Worm (Caenorhabditis elegans) whole organism, young adult: ENCODE measurements around the gene snpc-1.3.

Experiments
- C17E4.6 ChIP-seq: fragments of 200-800 bp; sonication (Bioruptor generic); IDR thresholded peaks from 2 replicates; pipeline ENCODE4 v1.3.6; 2022; ENCODE audit warnings: missing genetic modification reagents, missing genetic modification characterization, missing compliant biosample characterization
- F22D6.2 ChIP-seq: sonication (generic microtip); optimal IDR thresholded peaks from 2 replicates; lab custom pipeline; 2016; ENCODE audit warnings: mild to moderate bottlenecking, missing genetic modification characterization, missing compliant biosample characterization
- F37B4.10 ChIP-seq: fragments of 200-800 bp; sonication (Bioruptor generic); IDR thresholded peaks from 2 replicates; pipeline ENCODE4 v1.3.6; 2022; ENCODE audit warnings: missing genetic modification characterization, missing compliant biosample characterization
- K12H6.12 ChIP-seq: fragments of 200-800 bp; sonication (Bioruptor generic); optimal IDR thresholded peaks from 2 replicates; lab custom pipeline; 2018; ENCODE audit warnings: mild to moderate bottlenecking, missing genetic modification characterization, missing compliant biosample characterization
- akir-1 ChIP-seq: fragments of 200-800 bp; sonication (Bioruptor generic); optimal IDR thresholded peaks from 2 replicates; lab custom pipeline; 2018; ENCODE audit warnings: mild to moderate bottlenecking, missing genetic modification characterization, moderate library complexity, missing compliant biosample characterization
- ama-1 ChIP-seq, 3 experiments: fragments of 150-350 bp in 1 of 3; sonication (generic microtip) in 2 of 3; optimal IDR thresholded peaks; 2 replicates each; lab custom pipeline; 2014 to 2018; ENCODE audit warnings: missing biosample characterization in 2 of 3, missing genetic modification characterization in 2 of 3, missing genetic modification reagents in 2 of 3
- aptf-2 ChIP-seq: fragments of 200-800 bp; sonication (Bioruptor generic); conservative IDR thresholded peaks from 2 replicates; pipeline ENCODE4 v1.3.6; 2022; ENCODE audit warnings: missing genetic modification reagents, missing genetic modification characterization, missing compliant biosample characterization
- atf-7 ChIP-seq: sonication (generic microtip); optimal IDR thresholded peaks from 2 replicates; lab custom pipeline; 2017; ENCODE audit warnings: mild to moderate bottlenecking, missing genetic modification characterization, missing compliant biosample characterization
- attf-3 ChIP-seq: fragments of 200-800 bp; sonication (Bioruptor generic); conservative IDR thresholded peaks from 2 replicates; pipeline ENCODE4 v1.3.6; 2022; ENCODE audit warnings: missing genetic modification reagents, missing genetic modification characterization, missing compliant biosample characterization
- bed-2 ChIP-seq: fragments of 200-800 bp; sonication (Bioruptor generic); IDR thresholded peaks from 2 replicates; pipeline ENCODE4 v1.3.6; 2022; ENCODE audit warnings: missing genetic modification reagents, missing genetic modification characterization, missing compliant biosample characterization
- cebp-2 ChIP-seq: fragments of 200-800 bp; sonication (Bioruptor generic); IDR thresholded peaks from 2 replicates; pipeline ENCODE4 v1.3.6; 2022; ENCODE audit warnings: missing genetic modification characterization, missing compliant biosample characterization
- ceh-100 ChIP-seq: fragments of 200-800 bp; sonication (Bioruptor generic); IDR thresholded peaks from 2 replicates; pipeline ENCODE4 v1.3.6; 2022; ENCODE audit warnings: missing genetic modification reagents, missing genetic modification characterization, missing compliant biosample characterization
- chd-7 ChIP-seq: sonication (generic microtip); optimal IDR thresholded peaks from 2 replicates; lab custom pipeline; 2016; ENCODE audit warnings: mild to moderate bottlenecking, missing genetic modification characterization, moderate library complexity, missing compliant biosample characterization
- dpl-1 ChIP-seq: fragments of 150-350 bp; optimal IDR thresholded peaks from 2 replicates; lab custom pipeline; 2014; ENCODE audit warnings: missing biosample characterization, missing genetic modification reagents, missing genetic modification characterization
- efl-1 ChIP-seq: fragments of 150-350 bp; optimal IDR thresholded peaks from 2 replicates; lab custom pipeline; 2014; ENCODE audit warnings: missing biosample characterization, missing genetic modification reagents, missing genetic modification characterization
- ekl-4 ChIP-seq: fragments of 200-800 bp; sonication (Bioruptor generic); IDR thresholded peaks from 2 replicates; pipeline ENCODE4 v1.3.6; 2022; ENCODE audit warnings: missing genetic modification reagents, missing genetic modification characterization, missing compliant biosample characterization
- ets-4 ChIP-seq: fragments of 200-800 bp; sonication (Bioruptor generic); optimal IDR thresholded peaks from 2 replicates; lab custom pipeline; 2018; ENCODE audit warnings: mild to moderate bottlenecking, missing genetic modification characterization, missing compliant biosample characterization
- fkh-3 ChIP-seq: sonication (generic microtip); optimal IDR thresholded peaks from 2 replicates; lab custom pipeline; 2016; ENCODE audit warnings: mild to moderate bottlenecking, missing genetic modification characterization, missing compliant biosample characterization
- hlh-26 ChIP-seq: fragments of 200-800 bp; sonication (Bioruptor generic); conservative IDR thresholded peaks from 2 replicates; pipeline ENCODE4 v1.3.6; 2022; ENCODE audit warnings: missing genetic modification reagents, missing genetic modification characterization, missing compliant biosample characterization
- hmg-1.2 ChIP-seq: fragments of 200-800 bp; sonication (Bioruptor generic); IDR thresholded peaks from 2 replicates; pipeline ENCODE4 v1.3.6; 2022; ENCODE audit warnings: missing genetic modification reagents, missing genetic modification characterization, missing compliant biosample characterization
- hmg-20 ChIP-seq: fragments of 200-800 bp; sonication (Bioruptor generic); IDR thresholded peaks from 2 replicates; pipeline ENCODE4 v1.3.6; 2022; ENCODE audit warnings: missing genetic modification reagents, missing genetic modification characterization, missing compliant biosample characterization
- hsf-1 ChIP-seq: fragments of 200-800 bp; sonication (Bioruptor generic); IDR thresholded peaks from 2 replicates; pipeline ENCODE4 v1.3.6; 2022; ENCODE audit warnings: missing genetic modification reagents, missing genetic modification characterization, missing compliant biosample characterization
- lin-26 ChIP-seq: fragments of 200-800 bp; sonication (Bioruptor generic); IDR thresholded peaks from 2 replicates; pipeline ENCODE4 v1.3.6; 2022; ENCODE audit warnings: missing genetic modification reagents, missing genetic modification characterization, missing compliant biosample characterization
- lin-35 ChIP-seq, 3 experiments: fragments of 150-350 bp in 2 of 3; sonication (generic microtip) in 1 of 3; optimal IDR thresholded peaks; 2 replicates each; lab custom pipeline; 2014 to 2018; ENCODE audit warnings: missing biosample characterization in 3 of 3, missing genetic modification characterization in 3 of 3, missing genetic modification reagents in 3 of 3
- lsy-27 ChIP-seq: sonication (generic microtip); optimal IDR thresholded peaks from 2 replicates; lab custom pipeline; 2017; ENCODE audit warnings: missing genetic modification characterization, mild to moderate bottlenecking, missing compliant biosample characterization, antibody characterized with exemption, missing genotype, borderline replicate concordance; ENCODE audit not compliant: insufficient read depth
- madf-3 ChIP-seq: fragments of 200-800 bp; sonication (Bioruptor generic); IDR thresholded peaks from 2 replicates; pipeline ENCODE4 v1.3.6; 2022; ENCODE audit warnings: missing genetic modification reagents, missing genetic modification characterization, missing compliant biosample characterization
- mcd-1 ChIP-seq: fragments of 200-800 bp; sonication (Bioruptor generic); IDR thresholded peaks from 2 replicates; pipeline ENCODE4 v1.3.6; 2022; ENCODE audit warnings: missing genetic modification reagents, missing genetic modification characterization, missing compliant biosample characterization
- mxl-1 ChIP-seq: sonication (generic microtip); optimal IDR thresholded peaks from 2 replicates; lab custom pipeline; 2016; ENCODE audit warnings: missing genetic modification characterization, missing compliant biosample characterization
- nfya-1 ChIP-seq: sonication (generic microtip); optimal IDR thresholded peaks from 2 replicates; lab custom pipeline; 2017; ENCODE audit warnings: antibody characterized with exemption, missing compliant biosample characterization, missing genetic modification characterization, borderline replicate concordance; ENCODE audit not compliant: insufficient read depth
- nhr-120 ChIP-seq: fragments of 200-800 bp; sonication (Bioruptor generic); IDR thresholded peaks from 2 replicates; pipeline ENCODE4 v1.3.6; 2022; ENCODE audit warnings: missing genetic modification characterization, missing compliant biosample characterization
- nhr-80 ChIP-seq: sonication (generic microtip); optimal IDR thresholded peaks from 2 replicates; lab custom pipeline; 2016; ENCODE audit warnings: missing genetic modification characterization, missing compliant biosample characterization
- nhr-90 ChIP-seq: sonication (generic microtip); optimal IDR thresholded peaks from 2 replicates; lab custom pipeline; 2016; ENCODE audit warnings: missing genotype, mild to moderate bottlenecking, missing genetic modification characterization, missing compliant biosample characterization
- pha-4 ChIP-seq: fragments of 150-350 bp; sonication (generic microtip); optimal IDR thresholded peaks from 2 replicates; lab custom pipeline; 2014; ENCODE audit warnings: missing biosample characterization, missing genetic modification reagents, missing genetic modification characterization
- rec-8 ChIP-seq, 2 experiments: sonication (generic microtip); optimal IDR thresholded peaks; 2 replicates each; lab custom pipeline; 2016; ENCODE audit warnings: mild to moderate bottlenecking in 2 of 2, missing genetic modification characterization in 2 of 2, missing genetic modification reagents in 2 of 2, missing genotype in 2 of 2, missing biosample characterization in 1 of 2, missing compliant biosample characterization in 1 of 2, moderate library complexity in 1 of 2
- repo-1 ChIP-seq: sonication (generic microtip); optimal IDR thresholded peaks from 2 replicates; lab custom pipeline; 2017; ENCODE audit warnings: mild to moderate bottlenecking, missing genetic modification characterization, missing compliant biosample characterization
- sptf-2 ChIP-seq: fragments of 200-800 bp; sonication (Bioruptor generic); optimal IDR thresholded peaks from 2 replicates; lab custom pipeline; 2018; ENCODE audit warnings: mild to moderate bottlenecking, missing genetic modification characterization, missing compliant biosample characterization
- tbp1 ChIP-seq: fragments of 200-800 bp; sonication (Bioruptor generic); optimal IDR thresholded peaks from 2 replicates; lab custom pipeline; 2018; ENCODE audit warnings: mild to moderate bottlenecking, missing genetic modification characterization, missing compliant biosample characterization
- tlf-1 ChIP-seq: fragments of 200-800 bp; sonication (Bioruptor generic); optimal IDR thresholded peaks from 2 replicates; lab custom pipeline; 2018; ENCODE audit warnings: mild to moderate bottlenecking, missing genetic modification characterization, missing compliant biosample characterization
- unc-62 ChIP-seq: fragments of 150-350 bp; optimal IDR thresholded peaks from 2 replicates; lab custom pipeline; 2014; ENCODE audit warnings: missing biosample characterization, missing genetic modification reagents, missing genetic modification characterization
- ztf-22 ChIP-seq: fragments of 200-800 bp; sonication (Bioruptor generic); optimal IDR thresholded peaks from 2 replicates; lab custom pipeline; 2018; ENCODE audit warnings: mild to moderate bottlenecking, missing genetic modification characterization, moderate library complexity, missing compliant biosample characterization
- ztf-28 ChIP-seq: fragments of 200-800 bp; sonication (Bioruptor generic); IDR thresholded peaks from 2 replicates; pipeline ENCODE4 v1.3.6; 2022; ENCODE audit warnings: missing genetic modification reagents, missing genetic modification characterization, missing compliant biosample characterization

snpc-1.3 gene

DNA sequence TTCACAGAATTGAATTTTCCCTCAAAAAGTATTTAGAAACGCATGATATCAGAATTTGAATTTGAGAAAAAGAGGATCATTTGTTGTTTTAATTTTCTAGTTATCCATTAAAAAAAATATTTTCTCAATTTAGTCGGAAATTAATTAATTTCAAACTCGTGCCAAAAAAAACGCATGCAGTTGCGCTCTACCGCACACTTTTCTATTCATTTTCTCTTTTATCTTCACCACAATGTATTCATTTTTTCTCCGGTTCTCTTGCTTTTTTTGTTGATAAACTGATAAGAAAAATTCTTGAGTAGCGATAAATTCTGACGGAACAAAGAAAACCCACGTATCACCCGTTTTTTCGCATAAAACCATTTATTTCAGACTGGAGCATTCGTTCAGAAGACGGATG is 5.9 kb downstream of the snpc-1.3 start, which contains the start of gene acl-6 (continued):
- TF ChIP-seq nhr-90 (tag; lab: Kevin White, UChicago) (peak; percentile 1), cebp-2 (GFP tag; lab: Robert Waterston, UW) (no peak), dpl-1 (GFP tag; lab: Kevin White, UChicago) (peak; percentile 31), chd-7 (no peak), mxl-1 (tag; lab: Kevin White, UChicago) (no peak), efl-1 (GFP tag; lab: Kevin White, UChicago) (peak; percentile 43), ekl-4 (GFP tag; lab: Robert Waterston, UW) (no peak), atf-7 (tag; lab: Kevin White, UChicago) (no peak), tbp1 (GFP tag; lab: Kevin White, UChicago) (peak; percentile 38), repo-1 (no peak), ztf-22 (no peak), lin-35 (GFP tag; optimal IDR thresholded peaks at IDR 0.05; lab: Kevin White, UChicago) (peak in 1 of 3 experiments; percentile 73), hmg-1.2 (GFP tag; lab: Robert Waterston, UW) (peak; percentile 27; the same call in 1 of the 2 replicates), akir-1 (GFP tag; lab: Kevin White, UChicago) (no peak), nfya-1 (tag; lab: Kevin White, UChicago) (no peak), attf-3 (GFP tag; lab: Robert Waterston, UW) (no peak), ets-4 (GFP tag; lab: Kevin White, UChicago) (peak; percentile 72), hmg-20 (GFP tag; lab: Robert Waterston, UW) (no peak), pha-4 (tag; lab: Kevin White, UChicago) (no peak), sptf-2 (GFP tag; lab: Kevin White, UChicago) (no peak), aptf-2 (GFP tag; lab: Robert Waterston, UW) (no peak), fkh-3 (tag; lab: Kevin White, UChicago) (no peak), F22D6.2 (tag; lab: Kevin White, UChicago) (no peak), hsf-1 (GFP tag; lab: Robert Waterston, UW) (no peak), ztf-28 (no peak), unc-62 (no peak), C17E4.6 (GFP tag; lab: Robert Waterston, UW) (no peak), lin-26 (GFP tag; lab: Robert Waterston, UW) (no peak), hlh-26 (GFP tag; lab: Robert Waterston, UW) (no peak), ama-1 (optimal IDR thresholded peaks at IDR 0.05; lab: Kevin White, UChicago) (no peak), ama-1 (GFP tag; optimal IDR thresholded peaks at IDR 0.05; lab: Kevin White, UChicago) (no peak), F37B4.10 (no peak), mcd-1 (GFP tag; lab: Robert Waterston, UW) (peak; percentile 94), madf-3 (GFP tag; lab: Robert Waterston, UW) (no peak), tlf-1 (GFP tag; lab: Kevin White, UChicago) (no peak), nhr-80 (tag; lab: Kevin White, UChicago) (peak; percentile 98), ceh-100 (no peak), lsy-27 (tag; lab: Kevin White, UChicago) (no peak), rec-8 (tag; optimal IDR thresholded peaks at IDR 0.05; lab: Kevin White, UChicago) (no peak), bed-2 (GFP tag; lab: Robert Waterston, UW) (no peak), K12H6.12 (tag; lab: Kevin White, UChicago) (no peak), nhr-120 (GFP tag; lab: Robert Waterston, UW) (no peak)
